Fruit fly (Drosophila melanogaster) whole organism, embryonic: ENCODE measurements around the gene CG18542.
A peak's percentile ranks its signal among the peaks of the same experiment; 100 is the strongest.

Source experiments
- Abd-B ChIP-seq: fragments of 200-800 bp; sonication (Bioruptor generic); optimal IDR thresholded peaks from 2 replicates; lab custom pipeline; 2018; ENCODE audit warnings: missing biosample characterization, mild to moderate bottlenecking, missing genetic modification characterization, moderate library complexity
- Bdp1 ChIP-seq: fragments of 200-800 bp; sonication (Bioruptor generic); optimal IDR thresholded peaks from 3 replicates; lab custom pipeline; 2016; ENCODE audit warnings: missing biosample characterization, missing genetic modification characterization
- Bgb ChIP-seq: fragments of 200-800 bp; sonication (Bioruptor generic); IDR thresholded peaks from 2 replicates; pipeline ENCODE4 v1.3.6; 2022; ENCODE audit warnings: missing biosample characterization, missing genetic modification characterization; ENCODE audit not compliant: partially characterized antibody
- CG13624 ChIP-seq: fragments of 200-800 bp; sonication (Bioruptor generic); optimal IDR thresholded peaks from 2 replicates; lab custom pipeline; 2016; ENCODE audit warnings: missing biosample characterization, missing genetic modification characterization
- CG14441 ChIP-seq: fragments of 200-800 bp; sonication (Bioruptor generic); IDR thresholded peaks from 2 replicates; pipeline ENCODE4 v1.3.6; 2022; ENCODE audit warnings: missing biosample characterization, missing genetic modification characterization
- CG17186 ChIP-seq: fragments of 200-800 bp; sonication (Bioruptor generic); optimal IDR thresholded peaks from 3 replicates; lab custom pipeline; 2017; ENCODE audit warnings: missing biosample characterization, missing genetic modification reagents, missing genetic modification characterization
- CG2120 ChIP-seq: fragments of 200-800 bp; sonication (Bioruptor generic); optimal IDR thresholded peaks from 3 replicates; lab custom pipeline; 2016; ENCODE audit warnings: missing biosample characterization, missing genetic modification characterization
- CG31365 ChIP-seq: fragments of 200-800 bp; sonication (Bioruptor generic); optimal IDR thresholded peaks from 2 replicates; lab custom pipeline; 2018; ENCODE audit warnings: missing biosample characterization, mild to moderate bottlenecking, missing genetic modification characterization
- CG32772 ChIP-seq: fragments of 200-800 bp; sonication (Bioruptor generic); IDR thresholded peaks from 2 replicates; pipeline ENCODE4 v1.3.6; 2022; ENCODE audit warnings: missing biosample characterization, missing genetic modification characterization
- CG33557 ChIP-seq: fragments of 200-800 bp; sonication (Bioruptor generic); optimal IDR thresholded peaks from 2 replicates; lab custom pipeline; 2019; ENCODE audit warnings: missing biosample characterization, mild to moderate bottlenecking, missing genetic modification characterization, moderate library complexity
- CG3847 ChIP-seq: fragments of 200-800 bp; sonication (Bioruptor generic); IDR thresholded peaks from 2 replicates; pipeline ENCODE4 v1.3.6; 2022; ENCODE audit warnings: missing biosample characterization, missing genetic modification characterization
- CG4854 ChIP-seq: fragments of 200-800 bp; sonication (Bioruptor generic); optimal IDR thresholded peaks from 2 replicates; lab custom pipeline; 2016; ENCODE audit warnings: missing biosample characterization, missing genetic modification characterization, inconsistent platforms
- CG5245 ChIP-seq: fragments of 200-800 bp; sonication (Bioruptor generic); optimal IDR thresholded peaks from 3 replicates; lab custom pipeline; 2016; ENCODE audit warnings: missing biosample characterization, missing genetic modification characterization
- CG5953 ChIP-seq: fragments of 200-800 bp; sonication (Bioruptor generic); IDR thresholded peaks from 2 replicates; pipeline ENCODE4 v1.3.6; 2022; ENCODE audit warnings: missing biosample characterization, missing genetic modification characterization
- CG7786 ChIP-seq: fragments of 200-800 bp; sonication (Bioruptor generic); optimal IDR thresholded peaks from 2 replicates; lab custom pipeline; 2016; ENCODE audit warnings: missing biosample characterization, missing genetic modification characterization
- CG7839 ChIP-seq: fragments of 200-800 bp; sonication (Bioruptor generic); optimal IDR thresholded peaks from 3 replicates; lab custom pipeline; 2018; ENCODE audit warnings: missing biosample characterization, mild to moderate bottlenecking, missing genetic modification characterization, moderate library complexity
- CG7928 ChIP-seq: fragments of 200-800 bp; sonication (Bioruptor generic); optimal IDR thresholded peaks from 2 replicates; lab custom pipeline; 2017; ENCODE audit warnings: missing biosample characterization, mild to moderate bottlenecking, missing genetic modification characterization
- CG8478 ChIP-seq: fragments of >200 bp; optimal IDR thresholded peaks from 2 replicates; lab custom pipeline; 2018
- CG9437 ChIP-seq: fragments of 200-800 bp; sonication (Bioruptor generic); optimal IDR thresholded peaks from 2 replicates; lab custom pipeline; 2018; ENCODE audit warnings: missing biosample characterization, mild to moderate bottlenecking, missing genetic modification characterization
- CG9797 ChIP-seq: fragments of 200-800 bp; sonication (Bioruptor generic); optimal IDR thresholded peaks from 3 replicates; lab custom pipeline; 2018; ENCODE audit warnings: missing biosample characterization, mild to moderate bottlenecking, missing genetic modification characterization
- CG9817 ChIP-seq: fragments of 200-800 bp; sonication (Bioruptor generic); optimal IDR thresholded peaks from 2 replicates; lab custom pipeline; 2018; ENCODE audit warnings: missing biosample characterization, mild to moderate bottlenecking, missing genetic modification characterization, moderate library complexity
- Fer1 ChIP-seq: fragments of 200-800 bp; sonication (Bioruptor generic); optimal IDR thresholded peaks from 2 replicates; lab custom pipeline; 2017; ENCODE audit warnings: missing biosample characterization, mild to moderate bottlenecking, missing genetic modification characterization
- HLH3B ChIP-seq: fragments of 200-800 bp; sonication (Bioruptor generic); IDR thresholded peaks from 2 replicates; pipeline ENCODE4 v1.3.6; 2022; ENCODE audit warnings: missing biosample characterization, missing genetic modification characterization
- Hand ChIP-seq: fragments of 200-800 bp; sonication (Bioruptor generic); optimal IDR thresholded peaks from 2 replicates; lab custom pipeline; 2017; ENCODE audit warnings: mild to moderate bottlenecking, missing biosample characterization, missing genetic modification reagents, missing genetic modification characterization
- Hr39 ChIP-seq: fragments of >200 bp; optimal IDR thresholded peaks from 2 replicates; lab custom pipeline; 2017
- Med ChIP-seq: fragments of 200-800 bp; sonication (Bioruptor generic); peaks from one replicate; lab custom pipeline; 2016; ENCODE audit warnings: missing biosample characterization, missing genetic modification characterization, mild to moderate bottlenecking, inconsistent platforms, moderate library complexity
- Myb ChIP-seq: fragments of 200-800 bp; sonication (Bioruptor generic); optimal IDR thresholded peaks from 2 replicates; lab custom pipeline; 2016; ENCODE audit warnings: missing biosample characterization, missing genetic modification characterization
- Nf-YA ChIP-seq: fragments of 200-800 bp; sonication (Bioruptor generic); IDR thresholded peaks from 2 replicates; pipeline ENCODE4 v1.3.6; 2022; ENCODE audit warnings: missing biosample characterization, missing genetic modification characterization
- Sry-δ ChIP-seq: fragments of 200-800 bp; sonication (Bioruptor generic); optimal IDR thresholded peaks from 2 replicates; lab custom pipeline; 2016; ENCODE audit warnings: missing biosample characterization, missing genetic modification characterization
- Stat92E ChIP-seq, 3 experiments: fragments of >200 bp in 2 of 3; fragments of 200-800 bp in 1 of 3; sonication (Bioruptor generic) in 1 of 3; optimal IDR thresholded peaks; 2 replicates each; lab custom pipeline; 2017 to 2019; ENCODE audit warnings: missing biosample characterization in 3 of 3, missing genetic modification characterization in 3 of 3, mild to moderate bottlenecking in 1 of 3, moderate library complexity in 1 of 3
- ase ChIP-seq: fragments of 200-800 bp; sonication (Bioruptor generic); IDR thresholded peaks from 3 replicates; pipeline ENCODE4 v1.3.6; 2022; ENCODE audit warnings: missing biosample characterization, missing genetic modification characterization
- bigmax ChIP-seq: fragments of 200-800 bp; sonication (Bioruptor generic); optimal IDR thresholded peaks from 2 replicates; lab custom pipeline; 2018; ENCODE audit warnings: missing biosample characterization, mild to moderate bottlenecking, missing genetic modification characterization
- dm ChIP-seq: fragments of 200-800 bp; sonication (Bioruptor generic); optimal IDR thresholded peaks from 3 replicates; lab custom pipeline; 2016; ENCODE audit warnings: missing biosample characterization, missing genetic modification characterization
- gem ChIP-seq: fragments of 200-800 bp; sonication (Bioruptor generic); optimal IDR thresholded peaks from 2 replicates; lab custom pipeline; 2019; ENCODE audit warnings: missing biosample characterization, mild to moderate bottlenecking, missing genetic modification characterization, moderate library complexity
- hbn ChIP-seq: fragments of 200-800 bp; sonication (Bioruptor generic); IDR thresholded peaks from 2 replicates; pipeline ENCODE4 v1.3.6; 2022; ENCODE audit warnings: missing biosample characterization, missing genetic modification characterization; ENCODE audit not compliant: partially characterized antibody
- insv ChIP-seq, 2 experiments: fragments of 200-800 bp; sonication (Bioruptor generic); optimal IDR thresholded peaks; 3 replicates each; lab custom pipeline; 2016 to 2018; ENCODE audit warnings: missing biosample characterization in 2 of 2, missing genetic modification characterization in 2 of 2
- jumu ChIP-seq: fragments of 200-800 bp; sonication (Bioruptor generic); optimal IDR thresholded peaks from 3 replicates; lab custom pipeline; 2016; ENCODE audit warnings: missing biosample characterization, missing genetic modification characterization
- mirr ChIP-seq: fragments of 200-800 bp; sonication (Bioruptor generic); optimal IDR thresholded peaks from 3 replicates; lab custom pipeline; 2018; ENCODE audit warnings: missing biosample characterization, mild to moderate bottlenecking, missing genetic modification characterization
- nerfin-1 ChIP-seq: fragments of 200-800 bp; sonication (Bioruptor generic); optimal IDR thresholded peaks from 3 replicates; lab custom pipeline; 2019; ENCODE audit warnings: missing biosample characterization, mild to moderate bottlenecking, missing genetic modification characterization, moderate library complexity
- oc ChIP-seq: fragments of 200-800 bp; sonication (Bioruptor generic); optimal IDR thresholded peaks from 2 replicates; lab custom pipeline; 2018; ENCODE audit warnings: missing biosample characterization, mild to moderate bottlenecking, missing genetic modification characterization, moderate library complexity
- pho ChIP-seq: fragments of 200-800 bp; sonication (Bioruptor generic); optimal IDR thresholded peaks from 2 replicates; lab custom pipeline; 2016; ENCODE audit warnings: missing biosample characterization, missing genetic modification characterization
- pita ChIP-seq: fragments of 200-800 bp; sonication (Bioruptor generic); optimal IDR thresholded peaks from 2 replicates; lab custom pipeline; 2017; ENCODE audit warnings: missing biosample characterization, mild to moderate bottlenecking, missing genetic modification characterization
- sd ChIP-seq: fragments of 200-800 bp; sonication (Bioruptor generic); optimal IDR thresholded peaks from 3 replicates; lab custom pipeline; 2018; ENCODE audit warnings: missing biosample characterization, mild to moderate bottlenecking, missing genetic modification characterization, moderate library complexity
- shn ChIP-seq: fragments of 200-800 bp; sonication (Bioruptor generic); optimal IDR thresholded peaks from 3 replicates; lab custom pipeline; 2016; ENCODE audit warnings: missing biosample characterization, missing genetic modification characterization
- slou ChIP-seq: fragments of 200-800 bp; sonication (Bioruptor generic); optimal IDR thresholded peaks from 3 replicates; lab custom pipeline; 2016; ENCODE audit warnings: missing biosample characterization, missing genetic modification characterization
- tup ChIP-seq: fragments of 200-800 bp; sonication (Bioruptor generic); optimal IDR thresholded peaks from 2 replicates; lab custom pipeline; 2016; ENCODE audit warnings: missing biosample characterization, mild to moderate bottlenecking, missing genetic modification characterization, moderate library complexity
- unc-4 ChIP-seq: fragments of 200-800 bp; sonication (Bioruptor generic); IDR thresholded peaks from 2 replicates; pipeline ENCODE4 v1.3.6; 2022; ENCODE audit warnings: missing biosample characterization, missing genetic modification characterization; ENCODE audit not compliant: partially characterized antibody
- unpg ChIP-seq: fragments of 200-800 bp; sonication (Bioruptor generic); optimal IDR thresholded peaks from 3 replicates; lab custom pipeline; 2018; ENCODE audit warnings: missing biosample characterization, mild to moderate bottlenecking, missing genetic modification characterization, moderate library complexity
- zf30C ChIP-seq: fragments of 200-800 bp; sonication (Bioruptor generic); optimal IDR thresholded peaks from 3 replicates; lab custom pipeline; 2018; ENCODE audit warnings: missing biosample characterization, mild to moderate bottlenecking, missing genetic modification characterization

Gene CG18542

dm6 chr3R:9674968-9675573, 10.5 kb upstream of the CG18542 start, which contains the start of gene Nepl12 (continued):
- TF ChIP-seq zf30C (GFP tag; lab: Kevin White, UChicago) (no peak), CG14441 (GFP tag; lab: Robert Waterston, UW) (no peak), CG33557 (no peak), CG8478 (lab: Kevin White, UChicago) (no peak), CG5245 (GFP tag; lab: Kevin White, UChicago) (no peak), Nf-YA (GFP tag; lab: Robert Waterston, UW) (no peak), unpg (GFP tag; lab: Kevin White, UChicago) (no peak), CG7786 (peak; percentile 39), HLH3B (GFP tag; lab: Robert Waterston, UW) (no peak), CG2120 (GFP tag; lab: Kevin White, UChicago) (no peak), oc (tag; lab: Kevin White, UChicago) (no peak), mirr (GFP tag; lab: Kevin White, UChicago) (peak; percentile 48), slou (GFP tag; lab: Kevin White, UChicago) (no peak), Stat92E (GFP tag; optimal IDR thresholded peaks at IDR 0.05; lab: Kevin White, UChicago) (no peak), Med (GFP tag; lab: Kevin White, UChicago) (no peak), CG9817 (no peak), CG32772 (GFP tag; lab: Robert Waterston, UW) (no peak), CG7839 (tag; lab: Kevin White, UChicago) (no peak), tup (GFP tag; lab: Kevin White, UChicago) (no peak)

dm6 chr3R:9677734-9678341, 7.7 kb upstream of the CG18542 start, which contains the start of gene p23:
Gene p23 (plus strand): TSS chr3R:9677927.
- TF ChIP-seq Hand (GFP tag; lab: Kevin White, UChicago) (no peak), CG17186 (GFP tag; lab: Kevin White, UChicago) (peak; percentile 33), pho (GFP tag; lab: Kevin White, UChicago) (peak; percentile 24), Hr39 (lab: Kevin White, UChicago) (no peak), CG7928 (GFP tag; lab: Kevin White, UChicago) (no peak), CG9797 (GFP tag; lab: Kevin White, UChicago) (peak; percentile 90), Abd-B (GFP tag; lab: Kevin White, UChicago) (no peak), ase (GFP tag; lab: Robert Waterston, UW) (no peak), bigmax (GFP tag; lab: Kevin White, UChicago) (peak; percentile 96), Sry-δ (GFP tag; lab: Kevin White, UChicago) (peak; percentile 58), CG3847 (GFP tag; lab: Robert Waterston, UW) (peak; percentile 81), jumu (GFP tag; lab: Kevin White, UChicago) (no peak), CG4854 (no peak), gem (tag; lab: Kevin White, UChicago) (no peak), Myb (peak; percentile 81), shn (GFP tag; lab: Kevin White, UChicago) (peak; percentile 12), dm (GFP tag; lab: Kevin White, UChicago) (peak; percentile 70), unc-4 (0 out of 2 replicates have a peak, but pooled peaks have one; percentile 27), nerfin-1 (peak; percentile 84), pita (GFP tag; lab: Kevin White, UChicago) (peak; percentile 94), Bdp1 (peak; percentile 15), CG13624 (peak; percentile 59), insv (GFP tag; optimal IDR thresholded peaks at IDR 0.05; lab: Kevin White, UChicago) (peak in 1 of 2 experiments; percentile 29), hbn (GFP tag; lab: Robert Waterston, UW) (0 out of 2 replicates have a peak, but pooled peaks have one; percentile 40), sd (tag; lab: Kevin White, UChicago) (peak; percentile 82), Fer1 (GFP tag; lab: Kevin White, UChicago) (no peak), CG9437 (GFP tag; lab: Kevin White, UChicago) (peak; percentile 58), Bgb (GFP tag; lab: Robert Waterston, UW) (peak; percentile 83), CG31365 (tag; lab: Kevin White, UChicago) (no peak), CG5953 (no peak)
